Fruit fly (Drosophila melanogaster): Measurements from ENCODE around the gene CG18304.

CG18304 gene

dm6 chr2L:6913964-6914363 is 28.6 kb downstream of the CG18304 start, which contains the start of gene Wee1 (continued):
- peak; percentile 96 for TF ChIP-seq pzg (GFP tag; optimal IDR thresholded peaks at IDR 0.05)
- peak; percentile 95 for TF ChIP-seq sd (tag; optimal IDR thresholded peaks at IDR 0.05)
- TF ChIP-seq CG6272 (GFP tag; IDR thresholded peaks at IDR 0.05) = no peak
- TF ChIP-seq pita (GFP tag; optimal IDR thresholded peaks at IDR 0.05) = no peak
- TF ChIP-seq prd (optimal IDR thresholded peaks at IDR 0.05) = no peak
- TF ChIP-seq prd (GFP tag; IDR thresholded peaks at IDR 0.05) = no peak
- TF ChIP-seq Lpt (GFP tag; optimal IDR thresholded peaks at IDR 0.05) = no peak
- TF ChIP-seq CG32532 (GFP tag; IDR thresholded peaks at IDR 0.05) = no peak
- no peak for TF ChIP-seq tgo (GFP tag; IDR thresholded peaks at IDR 0.05)
- no peak for TF ChIP-seq H2.0 (GFP tag; IDR thresholded peaks at IDR 0.05)
- no peak for TF ChIP-seq Mad (GFP tag; optimal IDR thresholded peaks at IDR 0.05)
- TF ChIP-seq Myb (GFP tag; optimal IDR thresholded peaks at IDR 0.05) = peak; percentile 60
- TF ChIP-seq Gug (GFP tag; IDR thresholded peaks at IDR 0.05) = no peak
- TF ChIP-seq CG15601 (tag; optimal IDR thresholded peaks at IDR 0.05) = peak; percentile 13
- TF ChIP-seq CG14710 (tag; optimal IDR thresholded peaks at IDR 0.05) = peak; percentile 58
- TF ChIP-seq CG13287 (GFP tag; IDR thresholded peaks at IDR 0.05; ENCODE audit: partially characterized antibody) = peak; percentile 32; the same call in 1 of the 2 replicates
- TF ChIP-seq CG12219 (GFP tag; optimal IDR thresholded peaks at IDR 0.05) = no peak
- no peak for TF ChIP-seq wdn (GFP tag; IDR thresholded peaks at IDR 0.05)
- no peak for TF ChIP-seq CG18619 (GFP tag; optimal IDR thresholded peaks at IDR 0.05)
- TF ChIP-seq HmgZ (tag; optimal IDR thresholded peaks at IDR 0.05) = peak; percentile 84
- peak; percentile 51 for TF ChIP-seq CG15514 (GFP tag; optimal IDR thresholded peaks at IDR 0.05)
- peak; percentile 8 for TF ChIP-seq NC2β (GFP tag; optimal IDR thresholded peaks at IDR 0.05)
- TF ChIP-seq CG12104 (GFP tag; optimal IDR thresholded peaks at IDR 0.05) = no peak
- TF ChIP-seq CG6654 (GFP tag; optimal IDR thresholded peaks at IDR 0.05) = no peak
- TF ChIP-seq CG6791 (GFP tag; IDR thresholded peaks at IDR 0.05; ENCODE audit: partially characterized antibody) = no peak
- TF ChIP-seq dpn (GFP tag; optimal IDR thresholded peaks at IDR 0.05) = no peak
- peak; percentile 59 for TF ChIP-seq bigmax (GFP tag; optimal IDR thresholded peaks at IDR 0.05)
- peak; percentile 40 for TF ChIP-seq phol (tag; optimal IDR thresholded peaks at IDR 0.05)
- no peak for TF ChIP-seq CG4854 (GFP tag; optimal IDR thresholded peaks at IDR 0.05)
- no peak for TF ChIP-seq HLHmδ (GFP tag; optimal IDR thresholded peaks at IDR 0.05)
- peak; percentile 41 for TF ChIP-seq Sry-δ (GFP tag; optimal IDR thresholded peaks at IDR 0.05)
- TF ChIP-seq Lhr (GFP tag; optimal IDR thresholded peaks at IDR 0.05) = peak; percentile 71
- peak; percentile 23 for TF ChIP-seq Sin3A (optimal IDR thresholded peaks at IDR 0.05)
- TF ChIP-seq YL-1 (GFP tag; optimal IDR thresholded peaks at IDR 0.05) = peak; percentile 75
- TF ChIP-seq chinmo (GFP tag; IDR thresholded peaks at IDR 0.05; ENCODE audit: partially characterized antibody) = peak; percentile 63; the same call in 1 of the 4 replicates
- no peak for TF ChIP-seq Bteb2 (GFP tag; optimal IDR thresholded peaks at IDR 0.05)
- TF ChIP-seq CG6175 (GFP tag; IDR thresholded peaks at IDR 0.05) = no peak
- peak; percentile 84 for TF ChIP-seq nmo (GFP tag; optimal IDR thresholded peaks at IDR 0.05)
- no peak for TF ChIP-seq CG11085 (GFP tag; IDR thresholded peaks at IDR 0.05)
- TF ChIP-seq E2f2 (GFP tag; IDR thresholded peaks at IDR 0.05) = peak; percentile 97
- peak; percentile 39 for TF ChIP-seq CG12391 (tag; optimal IDR thresholded peaks at IDR 0.05)
- TF ChIP-seq NfI (GFP tag; optimal IDR thresholded peaks at IDR 0.05) = no peak
- TF ChIP-seq CG4617 (GFP tag; optimal IDR thresholded peaks at IDR 0.05; ENCODE audit: borderline replicate concordance) = peak; percentile 78
- TF ChIP-seq B-H2 (GFP tag; optimal IDR thresholded peaks at IDR 0.05) = no peak
- no peak for TF ChIP-seq ara (GFP tag; IDR thresholded peaks at IDR 0.05)
- TF ChIP-seq CG33557 (GFP tag; optimal IDR thresholded peaks at IDR 0.05) = no peak
- peak; percentile 52 for TF ChIP-seq dm (GFP tag; optimal IDR thresholded peaks at IDR 0.05)
- 0 out of 4 replicates have a peak, but pooled peaks have one; percentile 15 for TF ChIP-seq Dll (GFP tag; IDR thresholded peaks at IDR 0.05; ENCODE audit: partially characterized antibody)
- TF ChIP-seq CG5180 (GFP tag; optimal IDR thresholded peaks at IDR 0.05) = no peak
- TF ChIP-seq Dp (GFP tag; optimal IDR thresholded peaks at IDR 0.05) = peak; percentile 95
- peak in 1 of 2 experiments; percentile 45 for TF ChIP-seq Pdp1 (GFP tag; optimal IDR thresholded peaks at IDR 0.05)
